Fruit fly (Drosophila melanogaster): ENCODE measurements around the gene Fntb.

Fntb gene

DNA sequence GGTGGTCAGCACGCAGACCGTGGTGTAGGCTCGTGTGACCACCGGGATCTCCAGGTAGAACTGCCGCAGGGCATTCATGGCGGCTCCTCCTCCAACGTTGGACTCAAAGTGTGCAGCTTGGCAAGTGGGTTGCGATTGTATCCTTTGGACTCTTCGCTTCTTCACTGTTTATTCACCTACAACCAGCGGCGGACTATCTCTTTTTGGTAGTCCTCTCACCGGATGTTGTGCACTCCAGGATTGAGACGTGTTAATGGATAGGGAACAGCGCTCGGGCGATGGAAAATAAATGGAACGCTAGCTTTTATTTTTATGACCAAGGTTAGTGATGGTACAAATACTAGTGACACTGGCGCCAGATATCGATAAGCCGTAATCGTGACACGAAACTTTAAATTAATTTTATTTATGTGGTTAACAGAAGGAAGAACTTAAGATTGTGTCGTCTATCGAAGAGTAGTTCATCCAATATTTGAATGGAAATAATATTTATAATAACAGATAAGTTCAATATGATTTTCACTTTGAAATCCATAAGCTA is 51.1 kb downstream of the Fntb start, which contains the start of gene Der-2 (continued):
- TF ChIP-seq z (GFP tag; IDR thresholded peaks at IDR 0.05) (no peak), CG8359 (GFP tag; optimal IDR thresholded peaks at IDR 0.05; ENCODE audit: borderline replicate concordance) (no peak), CG11695 (GFP tag; IDR thresholded peaks at IDR 0.05) (no peak), CkIIα-i1 (GFP tag; IDR thresholded peaks at IDR 0.05) (no peak), CG16779 (GFP tag; IDR thresholded peaks at IDR 0.05) (no peak), D (optimal IDR thresholded peaks at IDR 0.05) (no peak), D (GFP tag; optimal IDR thresholded peaks at IDR 0.05) (no peak), CG4282 (GFP tag; optimal IDR thresholded peaks at IDR 0.05) (no peak), schlank (tag; optimal IDR thresholded peaks at IDR 0.05) (no peak), scrt (GFP tag; optimal IDR thresholded peaks at IDR 0.05) (no peak), ranshi (GFP tag; IDR thresholded peaks at IDR 0.05) (no peak), cad (GFP tag; optimal IDR thresholded peaks at IDR 0.05) (no peak), Lim3 (GFP tag; IDR thresholded peaks at IDR 0.05) (no peak), zfh1 (GFP tag; IDR thresholded peaks at IDR 0.05) (no peak), CG1603 (tag; optimal IDR thresholded peaks at IDR 0.05) (no peak), Adf1 (GFP tag; IDR thresholded peaks at IDR 0.05) (no peak), mam (GFP tag; optimal IDR thresholded peaks at IDR 0.05) (no peak), pfk (GFP tag; optimal IDR thresholded peaks at IDR 0.05) (no peak), CG18619 (GFP tag; optimal IDR thresholded peaks at IDR 0.05) (no peak), bsh (GFP tag; optimal IDR thresholded peaks at IDR 0.05) (no peak), ewg (GFP tag; optimal IDR thresholded peaks at IDR 0.05) (no peak), sd (tag; optimal IDR thresholded peaks at IDR 0.05) (no peak), Fer3 (tag; optimal IDR thresholded peaks at IDR 0.05) (no peak), CG2120 (GFP tag; optimal IDR thresholded peaks at IDR 0.05) (no peak), Doc2 (GFP tag; IDR thresholded peaks at IDR 0.05) (no peak), HLH4C (GFP tag; IDR thresholded peaks at IDR 0.05; ENCODE audit: partially characterized antibody) (peak; percentile 83), mld (GFP tag; IDR thresholded peaks at IDR 0.05; ENCODE audit: partially characterized antibody) (peak; percentile 87), bbx (GFP tag; IDR thresholded peaks at IDR 0.05; ENCODE audit: partially characterized antibody) (peak; percentile 92), Mrtf (GFP tag; IDR thresholded peaks at IDR 0.05) (no peak), CG12236 (GFP tag; optimal IDR thresholded peaks at IDR 0.05) (no peak), Dp (GFP tag; optimal IDR thresholded peaks at IDR 0.05) (peak; percentile 81), CG3995 (GFP tag; optimal IDR thresholded peaks at IDR 0.05) (peak; percentile 30), wek (GFP tag; optimal IDR thresholded peaks at IDR 0.05) (no peak), sens-2 (GFP tag; IDR thresholded peaks at IDR 0.05) (no peak), gem (tag; optimal IDR thresholded peaks at IDR 0.05) (no peak), tna (GFP tag; IDR thresholded peaks at IDR 0.05; ENCODE audit: partially characterized antibody) (peak; percentile 83), pros (GFP tag; optimal IDR thresholded peaks at IDR 0.05) (no peak), dysf (GFP tag; IDR thresholded peaks at IDR 0.05) (no peak), jing (GFP tag; optimal IDR thresholded peaks at IDR 0.05) (no peak), CG30403 (GFP tag; optimal IDR thresholded peaks at IDR 0.05) (no peak), ab (GFP tag; optimal IDR thresholded peaks at IDR 0.05) (no peak), Neu2 (GFP tag; optimal IDR thresholded peaks at IDR 0.05; ENCODE audit: borderline replicate concordance) (no peak), CG18476 (GFP tag; optimal IDR thresholded peaks at IDR 0.05) (no peak), bab2 (GFP tag; optimal IDR thresholded peaks at IDR 0.05) (no peak), sqz (GFP tag; optimal IDR thresholded peaks at IDR 0.05) (no peak), CG18262 (tag; optimal IDR thresholded peaks at IDR 0.05) (no peak), CG30020 (tag; optimal IDR thresholded peaks at IDR 0.05) (no peak), CG16813 (GFP tag; IDR thresholded peaks at IDR 0.05; ENCODE audit: partially characterized antibody) (peak; percentile 78), Dfd (GFP tag; optimal IDR thresholded peaks at IDR 0.05) (no peak), stwl (tag; optimal IDR thresholded peaks at IDR 0.05) (peak; percentile 57), CG10462 (GFP tag; optimal IDR thresholded peaks at IDR 0.05) (no peak)

All from whole organism, embryonic.